Fruit fly (Drosophila melanogaster) whole organism, pupa: ENCODE data around the gene CG31296.

Source experiments
- CG10348 ChIP-seq: fragments of 200-800 bp; sonication (Bioruptor generic); IDR thresholded peaks from 2 replicates; pipeline ENCODE4 v1.3.6; 2022; ENCODE audit warnings: missing biosample characterization, missing genetic modification characterization
- CG12605 ChIP-seq: fragments of 200-800 bp; sonication (Bioruptor generic); IDR thresholded peaks from 2 replicates; pipeline ENCODE4 v1.3.6; 2022; ENCODE audit warnings: missing biosample characterization, missing genetic modification characterization
- CG13204 ChIP-seq: fragments of 200-800 bp; sonication (Bioruptor generic); optimal IDR thresholded peaks from 2 replicates; lab custom pipeline; 2018; ENCODE audit warnings: missing biosample characterization, mild to moderate bottlenecking, missing genetic modification characterization, moderate library complexity
- CG14655 ChIP-seq: fragments of 200-800 bp; sonication (Bioruptor generic); optimal IDR thresholded peaks from 3 replicates; lab custom pipeline; 2017; ENCODE audit warnings: mild to moderate bottlenecking, missing biosample characterization, missing genetic modification reagents, missing genetic modification characterization
- CG15710 ChIP-seq: fragments of 200-800 bp; sonication (Bioruptor generic); optimal IDR thresholded peaks from 2 replicates; lab custom pipeline; 2018; ENCODE audit warnings: missing biosample characterization, mild to moderate bottlenecking, missing genetic modification characterization, moderate library complexity
- CG17806 ChIP-seq: fragments of 200-800 bp; sonication (Bioruptor generic); optimal IDR thresholded peaks from 2 replicates; lab custom pipeline; 2018; ENCODE audit warnings: missing biosample characterization, mild to moderate bottlenecking, missing genetic modification characterization, moderate library complexity
- CG32121 ChIP-seq: fragments of 200-800 bp; sonication (Bioruptor generic); IDR thresholded peaks from 2 replicates; pipeline ENCODE4 v1.3.6; 2022; ENCODE audit warnings: missing biosample characterization, missing genetic modification characterization
- CG34367 ChIP-seq: fragments of 200-800 bp; sonication (Bioruptor generic); optimal IDR thresholded peaks from 2 replicates; lab custom pipeline; 2018; ENCODE audit warnings: missing biosample characterization, mild to moderate bottlenecking, missing genetic modification characterization
- CG4496 ChIP-seq: fragments of 200-800 bp; sonication (Bioruptor generic); IDR thresholded peaks from 3 replicates; pipeline ENCODE4 v1.3.6; 2022; ENCODE audit warnings: missing biosample characterization, missing genetic modification characterization
- CG8159 ChIP-seq: fragments of 200-800 bp; sonication (Bioruptor generic); optimal IDR thresholded peaks from 3 replicates; lab custom pipeline; 2018; ENCODE audit warnings: missing biosample characterization, mild to moderate bottlenecking, missing genetic modification characterization, moderate library complexity
- CG8301 ChIP-seq: fragments of 200-800 bp; sonication (Bioruptor generic); optimal IDR thresholded peaks from 2 replicates; lab custom pipeline; 2018; ENCODE audit warnings: missing biosample characterization, mild to moderate bottlenecking, missing genetic modification characterization
- D1 ChIP-seq: fragments of 200-800 bp; sonication (Bioruptor generic); optimal IDR thresholded peaks from 2 replicates; lab custom pipeline; 2018; ENCODE audit warnings: missing biosample characterization, mild to moderate bottlenecking, missing genetic modification characterization, moderate library complexity
- EcR ChIP-seq: fragments of 200-800 bp; sonication (Bioruptor generic); optimal IDR thresholded peaks from 3 replicates; lab custom pipeline; 2019; ENCODE audit warnings: missing biosample characterization, missing genetic modification characterization, mild to moderate bottlenecking, moderate library complexity, missing genetic modification reagents
- Ets98B ChIP-seq: fragments of 200-800 bp; sonication (Bioruptor generic); IDR thresholded peaks from 2 replicates; pipeline ENCODE4 v1.3.6; 2022; ENCODE audit warnings: missing biosample characterization, missing genetic modification characterization
- Pif1A ChIP-seq: fragments of 200-800 bp; sonication (Bioruptor generic); optimal IDR thresholded peaks from 3 replicates; lab custom pipeline; 2016; ENCODE audit warnings: missing biosample characterization, missing genetic modification characterization
- Pif1B ChIP-seq: fragments of 200-800 bp; sonication (Bioruptor generic); optimal IDR thresholded peaks from 3 replicates; lab custom pipeline; 2016; ENCODE audit warnings: missing biosample characterization, missing genetic modification characterization
- Snoo ChIP-seq: fragments of 200-800 bp; sonication (Bioruptor generic); optimal IDR thresholded peaks from 3 replicates; lab custom pipeline; 2017; ENCODE audit warnings: missing biosample characterization, mild to moderate bottlenecking, missing genetic modification characterization, inconsistent platforms
- fd96Ca ChIP-seq: fragments of 200-800 bp; sonication (Bioruptor generic); IDR thresholded peaks from 3 replicates; pipeline ENCODE4 v1.3.6; 2022; ENCODE audit warnings: missing biosample characterization, missing genetic modification characterization
- gl ChIP-seq: fragments of 200-800 bp; sonication (Bioruptor generic); optimal IDR thresholded peaks from 2 replicates; lab custom pipeline; 2018; ENCODE audit warnings: missing biosample characterization, mild to moderate bottlenecking, missing genetic modification characterization
- rn ChIP-seq: fragments of 200-800 bp; sonication (Bioruptor generic); IDR thresholded peaks from 2 replicates; pipeline ENCODE4 v1.3.6; 2022; ENCODE audit warnings: missing biosample characterization, missing genetic modification characterization

CG31296 gene

dm6 chr3R:15493211-15493610, 38.1 kb downstream of the CG31296 start:
- TF ChIP-seq CG15710 (tag; lab: Kevin White, UChicago) = no peak
- TF ChIP-seq fd96Ca = no peak
- TF ChIP-seq CG10348 (GFP tag; lab: Robert Waterston, UW) = no peak

dm6 chr3R:15485866-15486265, 45.4 kb downstream of the CG31296 start, which contains the start of gene obe:
TSS of gene obe (plus strand) at chr3R:15486050.
- TF ChIP-seq CG12605 (GFP tag; lab: Robert Waterston, UW) (no peak), Snoo (tag; lab: Kevin White, UChicago) (no peak), CG32121 (GFP tag; lab: Robert Waterston, UW) (no peak), D1 (tag; lab: Kevin White, UChicago) (no peak), CG8159 (tag; lab: Kevin White, UChicago) (no peak), CG14655 (GFP tag; lab: Kevin White, UChicago) (no peak), Ets98B (GFP tag; lab: Robert Waterston, UW) (no peak), CG34367 (tag; lab: Kevin White, UChicago) (no peak), Pif1B (GFP tag; lab: Kevin White, UChicago) (no peak), CG10348 (GFP tag; lab: Robert Waterston, UW) (no peak), gl (tag; lab: Kevin White, UChicago) (no peak), CG13204 (GFP tag; lab: Kevin White, UChicago) (no peak), fd96Ca (no peak), EcR (GFP tag; lab: Kevin White, UChicago) (no peak), CG15710 (tag; lab: Kevin White, UChicago) (no peak)

DNA sequence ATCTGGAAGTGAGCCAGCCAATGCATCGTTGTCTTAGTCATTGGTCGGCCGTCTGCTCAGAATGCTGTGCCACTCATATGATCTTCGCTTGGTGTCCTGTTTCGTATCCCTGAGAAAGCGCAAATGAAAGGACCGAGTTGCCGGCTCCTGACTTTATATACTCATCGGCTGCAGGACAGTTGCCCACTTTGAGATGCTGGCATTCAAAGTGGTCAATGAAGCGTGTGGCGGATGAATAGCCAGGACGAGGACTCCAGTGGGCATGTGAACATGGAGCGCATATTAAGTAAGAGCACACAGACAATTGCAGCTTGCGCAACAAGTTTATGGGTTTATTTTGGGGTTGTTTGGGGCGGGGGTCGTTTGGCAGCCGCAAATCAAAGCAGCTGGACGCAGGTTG, 46.0 kb downstream of the CG31296 start, which contains the start of gene Trissin:
TSS of gene Trissin (minus strand) at position 101 of the 400 bp plus-strand sequence.
- TF ChIP-seq gl (tag; lab: Kevin White, UChicago) (no peak), Snoo (tag; lab: Kevin White, UChicago) (no peak), CG32121 (GFP tag; lab: Robert Waterston, UW) (no peak), rn (no peak), CG34367 (tag; lab: Kevin White, UChicago) (no peak)

- TF ChIP-seq CG15710 (tag; lab: Kevin White, UChicago) (no peak), CG10348 (GFP tag; lab: Robert Waterston, UW) (no peak), Pif1B (GFP tag; lab: Kevin White, UChicago) (no peak), Ets98B (GFP tag; lab: Robert Waterston, UW) (no peak), CG17806 (tag; lab: Kevin White, UChicago) (no peak), CG32121 (GFP tag; lab: Robert Waterston, UW) (no peak), EcR (GFP tag; lab: Kevin White, UChicago) (no peak), gl (tag; lab: Kevin White, UChicago) (no peak), CG12605 (GFP tag; lab: Robert Waterston, UW) (no peak), CG8301 (tag; lab: Kevin White, UChicago) (no peak), Pif1A (GFP tag; lab: Kevin White, UChicago) (no peak), CG34367 (tag; lab: Kevin White, UChicago) (no peak)
Measured at dm6 chr3R:15482858-15483257, 48.4 kb downstream of the CG31296 start, which contains the start of gene Rh6. TSS of gene Rh6 (plus strand) at chr3R:15483158.

- TF ChIP-seq rn = no peak
- no peak for TF ChIP-seq CG34367 (tag; lab: Kevin White, UChicago)
- TF ChIP-seq CG32121 (GFP tag; lab: Robert Waterston, UW) = no peak
- no peak for TF ChIP-seq EcR (GFP tag; lab: Kevin White, UChicago)
- no peak for TF ChIP-seq CG17806 (tag; lab: Kevin White, UChicago)
- TF ChIP-seq CG8159 (tag; lab: Kevin White, UChicago) = no peak
- no peak for TF ChIP-seq CG4496 (GFP tag; lab: Robert Waterston, UW)
- no peak for TF ChIP-seq CG8301 (tag; lab: Kevin White, UChicago)
- no peak for TF ChIP-seq CG13204 (GFP tag; lab: Kevin White, UChicago)
- TF ChIP-seq Pif1A (GFP tag; lab: Kevin White, UChicago) = no peak
- TF ChIP-seq CG12605 (GFP tag; lab: Robert Waterston, UW) = no peak
- no peak for TF ChIP-seq CG15710 (tag; lab: Kevin White, UChicago)
- no peak for TF ChIP-seq Ets98B (GFP tag; lab: Robert Waterston, UW)
- TF ChIP-seq CG14655 (GFP tag; lab: Kevin White, UChicago) = no peak
- no peak for TF ChIP-seq gl (tag; lab: Kevin White, UChicago)
- no peak for TF ChIP-seq fd96Ca
Measured at dm6 chr3R:15481606-15482005, 49.7 kb downstream of the CG31296 start, which contains the start of gene B9d1. TSS of gene B9d1 (plus strand) at chr3R:15481906.
